Fruit fly (Drosophila melanogaster) whole organism, embryonic: ENCODE measurements around the gene CG13056.

ENCODE experiments used
- Aef1 ChIP-seq: fragments of 200-800 bp; sonication (Bioruptor generic); IDR thresholded peaks from 3 replicates; pipeline ENCODE4 v1.3.6; 2022; ENCODE audit warnings: missing biosample characterization, missing genetic modification characterization
- Asciz ChIP-seq: fragments of 200-800 bp; sonication (Bioruptor generic); optimal IDR thresholded peaks from 2 replicates; lab custom pipeline; 2017; ENCODE audit warnings: missing biosample characterization, mild to moderate bottlenecking, missing genetic modification characterization, missing genetic modification reagents
- B-H1 ChIP-seq: fragments of 200-800 bp; sonication (Bioruptor generic); IDR thresholded peaks from 3 replicates; pipeline ENCODE4 v1.3.6; 2022; ENCODE audit warnings: missing biosample characterization, missing genetic modification characterization
- CG10209 ChIP-seq: fragments of 200-800 bp; sonication (Bioruptor generic); optimal IDR thresholded peaks from 3 replicates; lab custom pipeline; 2017; ENCODE audit warnings: missing biosample characterization, mild to moderate bottlenecking, missing genetic modification characterization, missing genetic modification reagents
- CG10267 ChIP-seq: fragments of 200-800 bp; sonication (Bioruptor generic); optimal IDR thresholded peaks from 2 replicates; lab custom pipeline; 2018; ENCODE audit warnings: missing biosample characterization, mild to moderate bottlenecking, missing genetic modification characterization, moderate library complexity
- CG12104 ChIP-seq: fragments of 200-800 bp; sonication (Bioruptor generic); optimal IDR thresholded peaks from 3 replicates; lab custom pipeline; 2016; ENCODE audit warnings: missing biosample characterization, missing genetic modification characterization
- CG12659 ChIP-seq: fragments of 200-800 bp; sonication (Bioruptor generic); optimal IDR thresholded peaks from 3 replicates; lab custom pipeline; 2017; ENCODE audit warnings: mild to moderate bottlenecking, missing biosample characterization, missing genetic modification reagents, missing genetic modification characterization
- CG13123 ChIP-seq: fragments of 200-800 bp; sonication (Bioruptor generic); optimal IDR thresholded peaks from 2 replicates; lab custom pipeline; 2016; ENCODE audit warnings: missing biosample characterization, missing genetic modification characterization
- CG14014 ChIP-seq: fragments of 200-800 bp; sonication (Bioruptor generic); IDR thresholded peaks from 2 replicates; pipeline ENCODE4 v1.3.6; 2022; ENCODE audit warnings: missing biosample characterization, missing genetic modification characterization
- CG14710 ChIP-seq: fragments of 200-800 bp; sonication (Bioruptor generic); optimal IDR thresholded peaks from 3 replicates; lab custom pipeline; 2019; ENCODE audit warnings: missing biosample characterization, mild to moderate bottlenecking, missing genetic modification characterization, moderate library complexity
- CG14860 ChIP-seq: fragments of 200-800 bp; sonication (Bioruptor generic); IDR thresholded peaks from 3 replicates; pipeline ENCODE4 v1.3.6; 2022; ENCODE audit warnings: missing biosample characterization, missing genetic modification characterization; ENCODE audit not compliant: partially characterized antibody
- CG1602 ChIP-seq: fragments of 200-800 bp; sonication (Bioruptor generic); optimal IDR thresholded peaks from 3 replicates; lab custom pipeline; 2016; ENCODE audit warnings: missing biosample characterization, missing genetic modification characterization
- CG16815 ChIP-seq: fragments of 200-800 bp; sonication (Bioruptor generic); optimal IDR thresholded peaks from 3 replicates; lab custom pipeline; 2017; ENCODE audit warnings: missing biosample characterization, mild to moderate bottlenecking, missing genetic modification characterization
- CG2712 ChIP-seq: fragments of 200-800 bp; optimal IDR thresholded peaks from 3 replicates; lab custom pipeline; 2019; ENCODE audit warnings: missing biosample characterization, mild to moderate bottlenecking, missing genetic modification characterization, moderate library complexity
- CG33213 ChIP-seq: fragments of 200-800 bp; sonication (Bioruptor generic); optimal IDR thresholded peaks from 3 replicates; lab custom pipeline; 2016; ENCODE audit warnings: missing biosample characterization, missing genetic modification characterization
- CG3407 ChIP-seq: fragments of 200-800 bp; sonication (Bioruptor generic); optimal IDR thresholded peaks from 2 replicates; lab custom pipeline; 2018; ENCODE audit warnings: missing biosample characterization, mild to moderate bottlenecking, missing genetic modification characterization
- CG6791 ChIP-seq: fragments of 200-800 bp; sonication (Bioruptor generic); IDR thresholded peaks from 3 replicates; pipeline ENCODE4 v1.3.6; 2022; ENCODE audit warnings: missing biosample characterization, missing genetic modification characterization; ENCODE audit not compliant: partially characterized antibody
- CG7372 ChIP-seq: fragments of 200-800 bp; sonication (Bioruptor generic); IDR thresholded peaks from 2 replicates; pipeline ENCODE4 v1.3.6; 2022; ENCODE audit warnings: missing biosample characterization, missing genetic modification characterization
- CG8944 ChIP-seq: fragments of 200-800 bp; sonication (Bioruptor generic); optimal IDR thresholded peaks from 3 replicates; lab custom pipeline; 2016; ENCODE audit warnings: missing biosample characterization, missing genetic modification characterization
- D19A ChIP-seq: fragments of 200-800 bp; optimal IDR thresholded peaks from 3 replicates; lab custom pipeline; 2019; ENCODE audit warnings: missing biosample characterization, mild to moderate bottlenecking, missing genetic modification characterization, moderate library complexity
- E2f2 ChIP-seq: fragments of 200-800 bp; sonication (Bioruptor generic); IDR thresholded peaks from 2 replicates; pipeline ENCODE4 v1.3.6; 2022; ENCODE audit warnings: missing biosample characterization, missing genetic modification characterization
- Ets97D ChIP-seq: fragments of 200-800 bp; sonication (Bioruptor generic); optimal IDR thresholded peaks from 3 replicates; lab custom pipeline; 2016; ENCODE audit warnings: missing biosample characterization, missing genetic modification characterization
- HmgD ChIP-seq: fragments of 200-800 bp; sonication (Bioruptor generic); optimal IDR thresholded peaks from 3 replicates; lab custom pipeline; 2016; ENCODE audit warnings: missing biosample characterization, missing genetic modification characterization
- Opbp ChIP-seq: fragments of 200-800 bp; sonication (Bioruptor generic); IDR thresholded peaks from 3 replicates; pipeline ENCODE4 v1.3.6; 2022; ENCODE audit warnings: missing biosample characterization, missing genetic modification characterization; ENCODE audit not compliant: partially characterized antibody
- Scr ChIP-seq: fragments of 200-800 bp; sonication (Bioruptor generic); IDR thresholded peaks from 2 replicates; pipeline ENCODE4 v1.3.6; 2022; ENCODE audit warnings: missing biosample characterization, missing genetic modification characterization; ENCODE audit not compliant: partially characterized antibody
- Sox100B ChIP-seq: fragments of 200-800 bp; sonication (Bioruptor generic); optimal IDR thresholded peaks from 3 replicates; lab custom pipeline; 2018; ENCODE audit warnings: missing biosample characterization, mild to moderate bottlenecking, missing genetic modification characterization
- Xrp1 ChIP-seq: fragments of 200-800 bp; sonication (Bioruptor generic); IDR thresholded peaks from 2 replicates; pipeline ENCODE4 v1.3.6; 2022; ENCODE audit warnings: missing biosample characterization, missing genetic modification characterization
- ara ChIP-seq: fragments of 200-800 bp; sonication (Bioruptor generic); IDR thresholded peaks from 2 replicates; pipeline ENCODE4 v1.3.6; 2022; ENCODE audit warnings: missing biosample characterization, missing genetic modification characterization
- bigmax ChIP-seq: fragments of 200-800 bp; sonication (Bioruptor generic); optimal IDR thresholded peaks from 2 replicates; lab custom pipeline; 2018; ENCODE audit warnings: missing biosample characterization, mild to moderate bottlenecking, missing genetic modification characterization
- btn ChIP-seq: fragments of 200-800 bp; sonication (Bioruptor generic); optimal IDR thresholded peaks from 2 replicates; lab custom pipeline; 2016; ENCODE audit warnings: missing biosample characterization, missing genetic modification characterization
- danr ChIP-seq: fragments of 200-800 bp; sonication (Bioruptor generic); IDR thresholded peaks from 2 replicates; pipeline ENCODE4 v1.3.6; 2022; ENCODE audit warnings: missing biosample characterization, missing genetic modification characterization
- esg ChIP-seq: fragments of 200-800 bp; sonication (Bioruptor generic); conservative IDR thresholded peaks from 2 replicates; pipeline ENCODE4 v1.3.6; 2022; ENCODE audit warnings: missing biosample characterization, missing genetic modification characterization
- ewg ChIP-seq: fragments of 200-800 bp; sonication (Bioruptor generic); optimal IDR thresholded peaks from 3 replicates; lab custom pipeline; 2017; ENCODE audit warnings: mild to moderate bottlenecking, missing biosample characterization, missing genetic modification reagents, missing genetic modification characterization
- exex ChIP-seq: fragments of 200-800 bp; sonication (Bioruptor generic); optimal IDR thresholded peaks from 4 replicates; lab custom pipeline; 2018; ENCODE audit warnings: missing biosample characterization, mild to moderate bottlenecking, missing genetic modification characterization, moderate library complexity
- gcm2 ChIP-seq: fragments of 200-800 bp; sonication (Bioruptor generic); optimal IDR thresholded peaks from 2 replicates; lab custom pipeline; 2016; ENCODE audit warnings: missing biosample characterization, missing genetic modification characterization
- gfzf ChIP-seq: fragments of 200-800 bp; sonication (Bioruptor generic); optimal IDR thresholded peaks from 2 replicates; lab custom pipeline; 2016; ENCODE audit warnings: missing biosample characterization, mild to moderate bottlenecking, missing genetic modification characterization, moderate library complexity
- inv ChIP-seq: fragments of 200-800 bp; sonication (Bioruptor generic); IDR thresholded peaks from 2 replicates; pipeline ENCODE4 v1.3.6; 2022; ENCODE audit warnings: missing biosample characterization, missing genetic modification characterization; ENCODE audit not compliant: partially characterized antibody
- kah ChIP-seq: fragments of 200-800 bp; sonication (Bioruptor generic); optimal IDR thresholded peaks from 2 replicates; lab custom pipeline; 2018; ENCODE audit warnings: missing biosample characterization, mild to moderate bottlenecking, missing genetic modification characterization
- ken ChIP-seq: fragments of 200-800 bp; sonication (Bioruptor generic); IDR thresholded peaks from 3 replicates; pipeline ENCODE4 v1.3.6; 2022; ENCODE audit warnings: missing biosample characterization, missing genetic modification characterization
- lmd ChIP-seq: fragments of 200-800 bp; sonication (Bioruptor generic); IDR thresholded peaks from 2 replicates; pipeline ENCODE4 v1.3.6; 2022; ENCODE audit warnings: missing biosample characterization, missing genetic modification characterization
- salm ChIP-seq: fragments of 200-800 bp; sonication (Bioruptor generic); optimal IDR thresholded peaks from 2 replicates; lab custom pipeline; 2018; ENCODE audit warnings: missing biosample characterization, mild to moderate bottlenecking, missing genetic modification characterization
- schlank ChIP-seq: fragments of 200-800 bp; sonication (Bioruptor generic); optimal IDR thresholded peaks from 2 replicates; lab custom pipeline; 2018; ENCODE audit warnings: missing biosample characterization, mild to moderate bottlenecking, missing genetic modification characterization
- sd ChIP-seq: fragments of 200-800 bp; sonication (Bioruptor generic); optimal IDR thresholded peaks from 3 replicates; lab custom pipeline; 2018; ENCODE audit warnings: missing biosample characterization, mild to moderate bottlenecking, missing genetic modification characterization, moderate library complexity
- sens ChIP-seq: fragments of 200-800 bp; sonication (Bioruptor generic); peaks from one replicate; lab custom pipeline; 2016; ENCODE audit warnings: missing biosample characterization, missing genetic modification characterization
- sens-2 ChIP-seq: fragments of 200-800 bp; sonication (Bioruptor generic); IDR thresholded peaks from 2 replicates; pipeline ENCODE4 v1.3.6; 2022; ENCODE audit warnings: missing biosample characterization, missing genetic modification characterization
- sima ChIP-seq: fragments of 200-800 bp; sonication (Bioruptor generic); optimal IDR thresholded peaks from 2 replicates; lab custom pipeline; 2016; ENCODE audit warnings: missing biosample characterization, missing genetic modification characterization
- sna ChIP-seq: fragments of 200-800 bp; sonication (Bioruptor generic); IDR thresholded peaks from 2 replicates; pipeline ENCODE4 v1.3.6; 2022; ENCODE audit warnings: missing biosample characterization, missing genetic modification characterization; ENCODE audit not compliant: partially characterized antibody
- so ChIP-seq: fragments of 200-800 bp; sonication (Bioruptor generic); IDR thresholded peaks from 3 replicates; pipeline ENCODE4 v1.3.6; 2022; ENCODE audit warnings: missing biosample characterization, missing genetic modification characterization
- sr ChIP-seq: fragments of 200-800 bp; sonication (Bioruptor generic); IDR thresholded peaks from 3 replicates; pipeline ENCODE4 v1.3.6; 2022; ENCODE audit warnings: missing biosample characterization, missing genetic modification characterization
- unpg ChIP-seq: fragments of 200-800 bp; sonication (Bioruptor generic); optimal IDR thresholded peaks from 3 replicates; lab custom pipeline; 2018; ENCODE audit warnings: missing biosample characterization, mild to moderate bottlenecking, missing genetic modification characterization, moderate library complexity

The CG13056 gene

DNA sequence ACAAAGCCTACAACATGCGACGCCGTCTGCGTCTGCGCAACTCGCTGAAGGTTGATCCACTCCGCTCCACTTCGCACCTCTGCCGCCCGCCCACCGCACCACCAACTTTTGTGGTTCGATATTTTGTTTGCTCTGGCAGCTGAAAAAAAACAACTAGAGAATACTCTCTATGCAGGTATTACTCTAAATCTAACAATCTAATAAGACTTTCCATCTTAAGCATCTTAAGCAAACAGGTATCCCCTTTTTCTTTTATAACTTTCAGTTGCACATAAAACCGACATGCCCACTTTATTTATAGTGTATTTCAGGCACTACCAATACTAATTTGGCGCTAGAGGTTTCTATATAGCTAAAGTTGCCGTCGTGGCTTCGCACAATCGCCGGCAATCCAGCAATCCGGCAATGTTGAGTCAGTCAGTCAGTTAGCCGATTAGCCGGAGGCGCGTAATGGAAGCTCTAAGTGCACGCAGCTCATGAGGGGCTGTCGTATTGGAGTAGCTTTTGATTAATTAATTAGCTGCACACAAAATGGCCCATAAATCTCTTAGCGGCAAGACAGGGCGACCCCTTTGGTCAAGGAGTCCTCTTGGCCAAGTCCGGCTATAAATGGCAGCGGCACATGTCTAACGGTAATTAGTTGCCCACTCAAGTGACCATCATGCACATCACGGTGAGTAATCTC is 4.8 kb upstream of the CG13056 start, which contains the start of gene CG13058 (continued):
- peak; percentile 53 for TF ChIP-seq Sox100B (GFP tag; lab: Kevin White, UChicago)
- no peak for TF ChIP-seq inv (GFP tag; lab: Robert Waterston, UW)
- peak; percentile 89 for TF ChIP-seq so (GFP tag; lab: Robert Waterston, UW)
- no peak for TF ChIP-seq CG7372
- peak; percentile 64 for TF ChIP-seq Aef1 (GFP tag; lab: Robert Waterston, UW)
- peak; percentile 67 for TF ChIP-seq lmd (GFP tag; lab: Robert Waterston, UW)
- no peak for TF ChIP-seq CG3407
- TF ChIP-seq Asciz (GFP tag; lab: Kevin White, UChicago), result no peak
- no peak for TF ChIP-seq schlank
- TF ChIP-seq ken, result 0 out of 3 replicates have a peak, but pooled peaks have one; percentile 36
- TF ChIP-seq CG12659, result peak; percentile 70
- TF ChIP-seq danr, result no peak
- TF ChIP-seq gcm2 (GFP tag; lab: Kevin White, UChicago), result no peak
- no peak for TF ChIP-seq exex (tag; lab: Kevin White, UChicago)
- TF ChIP-seq CG13123, result no peak
- TF ChIP-seq esg, result peak; percentile 81
- TF ChIP-seq CG8944 (GFP tag; lab: Kevin White, UChicago), result peak; percentile 36
- TF ChIP-seq Ets97D, result no peak
- no peak for TF ChIP-seq sr (GFP tag; lab: Robert Waterston, UW)
- TF ChIP-seq E2f2, result peak; percentile 56
- no peak for TF ChIP-seq CG14710
- TF ChIP-seq CG14860 (GFP tag; lab: Robert Waterston, UW), result no peak
- TF ChIP-seq unpg (GFP tag; lab: Kevin White, UChicago), result peak; percentile 67
- no peak for TF ChIP-seq CG2712
- TF ChIP-seq CG10267 (tag; lab: Kevin White, UChicago), result no peak
- TF ChIP-seq B-H1, result no peak
- TF ChIP-seq Scr (GFP tag; lab: Robert Waterston, UW), result no peak
- TF ChIP-seq CG10209 (GFP tag; lab: Kevin White, UChicago), result peak; percentile 55
- TF ChIP-seq sens-2 (GFP tag; lab: Robert Waterston, UW), result peak; percentile 52
- TF ChIP-seq CG1602 (GFP tag; lab: Kevin White, UChicago), result peak; percentile 41
- TF ChIP-seq ara (GFP tag; lab: Robert Waterston, UW), result no peak
- no peak for TF ChIP-seq Opbp
- TF ChIP-seq CG16815 (GFP tag; lab: Kevin White, UChicago), result peak; percentile 17
- peak; percentile 82 for TF ChIP-seq CG14014 (GFP tag; lab: Robert Waterston, UW)
- TF ChIP-seq CG6791, result no peak
- TF ChIP-seq sna (GFP tag; lab: Robert Waterston, UW), result no peak
- no peak for TF ChIP-seq CG12104 (GFP tag; lab: Kevin White, UChicago)
- peak; percentile 3 for TF ChIP-seq ewg (GFP tag; lab: Kevin White, UChicago)
- TF ChIP-seq bigmax (GFP tag; lab: Kevin White, UChicago), result no peak
- no peak for TF ChIP-seq salm (tag; lab: Kevin White, UChicago)
- TF ChIP-seq btn (GFP tag; lab: Kevin White, UChicago), result no peak
- TF ChIP-seq kah (GFP tag; lab: Kevin White, UChicago), result peak; percentile 19
- TF ChIP-seq CG33213, result no peak
- TF ChIP-seq sima (GFP tag; lab: Kevin White, UChicago), result no peak
- peak; percentile 92 for TF ChIP-seq D19A (tag; lab: Kevin White, UChicago)
- peak; percentile 40 for TF ChIP-seq sens (GFP tag; lab: Kevin White, UChicago)
- peak; percentile 8 for TF ChIP-seq sd (tag; lab: Kevin White, UChicago)
- TF ChIP-seq gfzf, result no peak
- TF ChIP-seq HmgD (GFP tag; lab: Kevin White, UChicago), result no peak
- TF ChIP-seq Xrp1 (GFP tag; lab: Robert Waterston, UW), result no peak; the same call in 1 of the 2 replicates
